Worm (Caenorhabditis elegans): Measurements from ENCODE around the gene T02H6.11.
A peak's percentile ranks its signal among the peaks of the same experiment; 100 is the strongest.

Gene T02H6.11

DNA sequence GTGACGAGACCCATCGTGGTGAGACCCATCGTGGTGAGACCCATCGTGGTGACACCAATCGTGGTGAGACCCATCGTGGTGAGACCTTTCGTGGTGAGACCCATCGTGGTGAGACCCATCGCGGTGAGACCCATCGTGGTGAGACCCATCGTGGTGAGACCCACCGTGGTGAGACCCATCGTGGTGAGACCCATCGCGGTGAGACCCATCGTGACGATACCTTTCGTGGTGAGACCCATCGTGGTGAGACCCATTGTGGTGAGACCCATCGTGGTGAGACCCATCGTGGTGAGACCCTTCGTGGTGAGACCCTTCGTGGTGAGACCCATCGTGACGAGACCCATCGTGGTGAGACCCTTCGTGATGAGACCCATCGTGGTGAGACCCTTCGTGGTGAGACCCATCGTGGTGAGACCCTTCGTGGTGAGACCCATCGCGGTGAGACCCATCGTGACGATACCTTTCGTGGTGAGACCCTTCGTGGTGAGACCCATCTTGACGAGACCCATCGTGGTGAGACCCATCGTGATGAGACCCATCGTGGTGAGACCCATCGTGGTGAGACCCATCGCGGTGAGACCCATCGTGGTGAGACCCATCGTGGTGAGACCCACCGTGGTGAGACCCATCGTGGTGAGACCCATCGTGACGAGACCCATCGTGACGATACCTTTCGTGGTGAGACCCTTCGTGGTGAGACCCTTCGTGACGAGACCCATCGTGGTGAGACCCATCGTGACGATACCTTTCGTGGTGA lies 4.0 kb downstream of the T02H6.11 start:
- TF ChIP-seq Y48G9A.11 (GFP tag; IDR thresholded peaks at IDR 0.05) (peak; percentile 17; the same call in 1 of the 2 replicates), egl-43 (GFP tag; IDR thresholded peaks at IDR 0.05) (peak; percentile 75), set-16 (GFP tag; IDR thresholded peaks at IDR 0.05) (peak; percentile 91), dmd-8 (GFP tag; IDR thresholded peaks at IDR 0.05) (peak; percentile 73; the same call in 1 of the 2 replicates), snpc-1.2 (GFP tag; IDR thresholded peaks at IDR 0.05) (0 out of 2 replicates have a peak, but pooled peaks have one; percentile 36), madf-9 (GFP tag; conservative IDR thresholded peaks at IDR 0.05) (peak; percentile 69), ceh-44 (GFP tag; IDR thresholded peaks at IDR 0.05) (peak; percentile 63; the same call in 1 of the 2 replicates), nhr-42 (GFP tag; IDR thresholded peaks at IDR 0.05) (peak; percentile 64; the same call in 1 of the 2 replicates), F26F4.8 (GFP tag; conservative IDR thresholded peaks at IDR 0.05) (peak; percentile 85; the same call in 1 of the 2 replicates), mdt-29 (GFP tag; IDR thresholded peaks at IDR 0.05) (peak; percentile 55; the same call in 1 of the 2 replicates), Y105C5A.15 (GFP tag; IDR thresholded peaks at IDR 0.05) (peak; percentile 77; the same call in 1 of the 2 replicates), tra-1 (GFP tag; IDR thresholded peaks at IDR 0.05) (0 out of 2 replicates have a peak, but pooled peaks have one; percentile 7), lim-7 (GFP tag; IDR thresholded peaks at IDR 0.05) (peak; percentile 87), zfp-3 (GFP tag; conservative IDR thresholded peaks at IDR 0.05) (0 out of 2 replicates have a peak, but pooled peaks have one; percentile 20), dmd-6 (GFP tag; IDR thresholded peaks at IDR 0.05) (peak; percentile 16; the same call in 1 of the 2 replicates), T26A8.4 (GFP tag; IDR thresholded peaks at IDR 0.05) (peak; percentile 53; the same call in 1 of the 2 replicates), F44E2.7 (GFP tag; IDR thresholded peaks at IDR 0.05) (peak; percentile 83), D1046.2 (GFP tag; IDR thresholded peaks at IDR 0.05) (peak; percentile 77; the same call in 1 of the 2 replicates), mxl-2 (GFP tag; conservative IDR thresholded peaks at IDR 0.05) (peak; percentile 50; the same call in 1 of the 2 replicates), arid-1 (GFP tag; conservative IDR thresholded peaks at IDR 0.05) (peak; percentile 54; the same call in 1 of the 2 replicates), madf-5 (GFP tag; IDR thresholded peaks at IDR 0.05) (peak; percentile 81 to 89; a peak in 3 of 4 replicates), Y75B8A.6 (GFP tag; IDR thresholded peaks at IDR 0.05) (peak; percentile 59; the same call in 1 of the 2 replicates)

DNA sequence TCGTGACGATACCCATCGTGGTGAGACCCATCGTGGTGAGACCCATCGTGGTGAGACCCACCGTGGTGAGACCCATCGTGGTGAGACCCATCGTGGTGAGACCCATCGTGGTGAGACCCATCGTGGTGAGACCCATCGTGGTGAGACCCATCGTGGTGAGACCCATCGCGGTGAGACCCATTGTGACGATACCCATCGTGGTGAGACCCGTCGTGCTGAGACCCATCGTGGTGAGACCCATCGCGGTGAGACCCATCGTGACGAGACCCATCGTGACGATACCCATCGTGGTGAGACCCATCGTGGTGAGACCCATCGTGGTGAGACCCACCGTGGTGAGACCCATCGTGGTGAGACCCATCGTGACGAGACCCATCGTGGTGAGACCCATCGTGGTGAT lies 5.8 kb downstream of the T02H6.11 start:
- peak; percentile 89; the same call in 1 of the 2 replicates for TF ChIP-seq F44E2.7 (GFP tag; IDR thresholded peaks at IDR 0.05)
- TF ChIP-seq php-3 (GFP tag; IDR thresholded peaks at IDR 0.05), result peak; percentile 50
- peak; percentile 86; the same call in 1 of the 2 replicates for TF ChIP-seq dmd-8 (GFP tag; IDR thresholded peaks at IDR 0.05)
- peak; percentile 52; the same call in 1 of the 2 replicates for TF ChIP-seq ceh-44 (GFP tag; IDR thresholded peaks at IDR 0.05)
- peak; percentile 66 for TF ChIP-seq set-16 (GFP tag; IDR thresholded peaks at IDR 0.05)
- TF ChIP-seq egl-43 (GFP tag; IDR thresholded peaks at IDR 0.05), result peak; percentile 86
- peak; percentile 73 for TF ChIP-seq lim-7 (GFP tag; IDR thresholded peaks at IDR 0.05)
- TF ChIP-seq D1046.2 (GFP tag; IDR thresholded peaks at IDR 0.05), result 0 out of 2 replicates have a peak, but pooled peaks have one; percentile 54
- peak; percentile 68; the same call in 1 of the 2 replicates for TF ChIP-seq mdt-29 (GFP tag; IDR thresholded peaks at IDR 0.05)
- 0 out of 2 replicates have a peak, but pooled peaks have one; percentile 19 for TF ChIP-seq arid-1 (GFP tag; conservative IDR thresholded peaks at IDR 0.05)
- TF ChIP-seq F26F4.8 (GFP tag; conservative IDR thresholded peaks at IDR 0.05), result 0 out of 2 replicates have a peak, but pooled peaks have one; percentile 63
- 0 out of 2 replicates have a peak, but pooled peaks have one; percentile 54 for TF ChIP-seq snpc-1.2 (GFP tag; IDR thresholded peaks at IDR 0.05)
- 0 out of 2 replicates have a peak, but pooled peaks have one; percentile 47 for TF ChIP-seq mxl-2 (GFP tag; conservative IDR thresholded peaks at IDR 0.05)
- 0 out of 2 replicates have a peak, but pooled peaks have one; percentile 35 for TF ChIP-seq lin-1 (GFP tag; IDR thresholded peaks at IDR 0.05)
- peak; percentile 36; the same call in 1 of the 2 replicates for TF ChIP-seq vab-7 (GFP tag; IDR thresholded peaks at IDR 0.05)
- peak; percentile 49; the same call in 1 of the 2 replicates for TF ChIP-seq madf-9 (GFP tag; conservative IDR thresholded peaks at IDR 0.05)
- TF ChIP-seq dmd-9 (GFP tag; IDR thresholded peaks at IDR 0.05), result peak; percentile 65; the same call in 1 of the 2 replicates
- TF ChIP-seq tag-97 (GFP tag; IDR thresholded peaks at IDR 0.05), result peak; percentile 74; the same call in 1 of the 2 replicates
- TF ChIP-seq madf-5 (GFP tag; IDR thresholded peaks at IDR 0.05), result peak; percentile 70 to 92; a peak in 3 of 4 replicates

DNA sequence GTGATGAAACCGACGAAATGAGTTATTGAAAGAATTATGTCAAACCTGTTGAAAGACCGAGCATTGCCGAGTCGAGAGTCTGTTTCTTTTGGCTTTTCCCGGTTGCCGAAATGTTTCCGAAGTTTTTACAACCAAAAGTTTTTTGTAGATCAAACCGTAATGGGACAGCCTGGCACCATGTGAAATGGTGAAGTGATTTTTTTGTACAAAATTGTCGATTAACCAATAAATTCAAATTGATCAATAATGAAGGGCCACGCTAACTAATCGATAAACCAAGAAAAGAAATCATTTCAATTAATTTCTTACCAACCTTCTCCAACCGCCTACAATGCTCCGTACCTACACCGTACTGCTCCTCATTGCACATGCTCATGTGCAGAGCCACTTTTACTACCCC lies 9.4 kb downstream of the T02H6.11 start, which contains the start of gene T02H6.3:
Gene T02H6.3 (plus strand): TSS at position 301 of the 400 bp plus-strand sequence.
- TF ChIP-seq daf-16 (GFP tag; optimal IDR thresholded peaks at IDR 0.05) (no peak), daf-16 (tag; optimal IDR thresholded peaks at IDR 0.05) (no peak), mxl-2 (GFP tag; conservative IDR thresholded peaks at IDR 0.05) (no peak), aha-1 (tag) (no peak), nhr-25 (tag; optimal IDR thresholded peaks at IDR 0.05; ENCODE audit: borderline replicate concordance, insufficient read depth) (no peak), ceh-32 (tag; optimal IDR thresholded peaks at IDR 0.05; ENCODE audit: poor library complexity) (no peak), nhr-10 (tag; optimal IDR thresholded peaks at IDR 0.05) (no peak), dmd-9 (GFP tag; IDR thresholded peaks at IDR 0.05) (no peak), mes-2 (tag; optimal IDR thresholded peaks at IDR 0.05; ENCODE audit: poor library complexity, severe bottlenecking) (no peak), dve-1 (tag; optimal IDR thresholded peaks at IDR 0.05; ENCODE audit: insufficient read depth) (no peak), lin-15B (tag; optimal IDR thresholded peaks at IDR 0.05) (no peak), vab-7 (GFP tag; IDR thresholded peaks at IDR 0.05) (no peak), nhr-102 (tag; optimal IDR thresholded peaks at IDR 0.05) (no peak), nhr-11 (tag; optimal IDR thresholded peaks at IDR 0.05) (no peak), tra-1 (GFP tag; IDR thresholded peaks at IDR 0.05) (no peak), set-16 (GFP tag; IDR thresholded peaks at IDR 0.05) (no peak)

All from whole organism, L4 larva.